Fruit fly (Drosophila melanogaster) whole organism, embryonic: ENCODE data around the gene prg.

Experiments used
- Bgb ChIP-seq: fragments of 200-800 bp; sonication (Bioruptor generic); IDR thresholded peaks from 2 replicates; pipeline ENCODE4 v1.3.6; 2022; ENCODE audit warnings: missing biosample characterization, missing genetic modification characterization; ENCODE audit not compliant: partially characterized antibody
- CG11504 ChIP-seq: fragments of 200-800 bp; sonication (Bioruptor generic); optimal IDR thresholded peaks from 3 replicates; lab custom pipeline; 2019; ENCODE audit warnings: missing biosample characterization, mild to moderate bottlenecking, missing genetic modification characterization, moderate library complexity
- CG12071 ChIP-seq: fragments of 200-800 bp; sonication (Bioruptor generic); optimal IDR thresholded peaks from 3 replicates; lab custom pipeline; 2018; ENCODE audit warnings: missing biosample characterization, mild to moderate bottlenecking, missing genetic modification characterization
- CG12299 ChIP-seq: fragments of 200-800 bp; sonication (Bioruptor generic); optimal IDR thresholded peaks from 2 replicates; lab custom pipeline; 2018; ENCODE audit warnings: missing biosample characterization, mild to moderate bottlenecking, missing genetic modification characterization
- CG1832 ChIP-seq: fragments of 200-800 bp; sonication (Bioruptor generic); optimal IDR thresholded peaks from 2 replicates; lab custom pipeline; 2017; ENCODE audit warnings: missing biosample characterization, mild to moderate bottlenecking, missing genetic modification characterization, inconsistent platforms
- CG18619 ChIP-seq: fragments of 200-800 bp; sonication (Bioruptor generic); optimal IDR thresholded peaks from 3 replicates; lab custom pipeline; 2017; ENCODE audit warnings: missing biosample characterization, mild to moderate bottlenecking, missing genetic modification characterization
- CG2129 ChIP-seq: fragments of 200-800 bp; sonication (Bioruptor generic); IDR thresholded peaks from 2 replicates; pipeline ENCODE4 v1.3.6; 2022; ENCODE audit warnings: missing biosample characterization, missing genetic modification characterization; ENCODE audit not compliant: partially characterized antibody
- CG3065 ChIP-seq: fragments of 200-800 bp; sonication (Bioruptor generic); optimal IDR thresholded peaks from 2 replicates; lab custom pipeline; 2016; ENCODE audit warnings: missing biosample characterization, missing genetic modification characterization
- CG31365 ChIP-seq: fragments of 200-800 bp; sonication (Bioruptor generic); optimal IDR thresholded peaks from 2 replicates; lab custom pipeline; 2018; ENCODE audit warnings: missing biosample characterization, mild to moderate bottlenecking, missing genetic modification characterization
- CG31441 ChIP-seq: fragments of 200-800 bp; sonication (Bioruptor generic); IDR thresholded peaks from 2 replicates; pipeline ENCODE4 v1.3.6; 2022; ENCODE audit warnings: missing biosample characterization, missing genetic modification characterization
- CG32772 ChIP-seq: fragments of 200-800 bp; sonication (Bioruptor generic); IDR thresholded peaks from 2 replicates; pipeline ENCODE4 v1.3.6; 2022; ENCODE audit warnings: missing biosample characterization, missing genetic modification characterization
- CG33213 ChIP-seq: fragments of 200-800 bp; sonication (Bioruptor generic); optimal IDR thresholded peaks from 3 replicates; lab custom pipeline; 2016; ENCODE audit warnings: missing biosample characterization, missing genetic modification characterization
- CG34224 ChIP-seq: fragments of 200-800 bp; sonication (Bioruptor generic); IDR thresholded peaks from 3 replicates; pipeline ENCODE4 v1.3.6; 2022; ENCODE audit warnings: missing biosample characterization, missing genetic modification characterization; ENCODE audit not compliant: partially characterized antibody
- CG3995 ChIP-seq: fragments of 200-800 bp; sonication (Bioruptor generic); optimal IDR thresholded peaks from 3 replicates; lab custom pipeline; 2016; ENCODE audit warnings: missing biosample characterization, missing genetic modification characterization
- CG4404 ChIP-seq: fragments of 200-800 bp; sonication (Bioruptor generic); IDR thresholded peaks from 2 replicates; pipeline ENCODE4 v1.3.6; 2022; ENCODE audit warnings: missing biosample characterization, missing genetic modification characterization
- CG4707 ChIP-seq: fragments of 200-800 bp; sonication (Bioruptor generic); optimal IDR thresholded peaks from 2 replicates; lab custom pipeline; 2018; ENCODE audit warnings: missing biosample characterization, mild to moderate bottlenecking, missing genetic modification characterization, moderate library complexity
- CG4854 ChIP-seq: fragments of 200-800 bp; sonication (Bioruptor generic); optimal IDR thresholded peaks from 2 replicates; lab custom pipeline; 2016; ENCODE audit warnings: missing biosample characterization, missing genetic modification characterization, inconsistent platforms
- CG5180 ChIP-seq: fragments of 200-800 bp; sonication (Bioruptor generic); optimal IDR thresholded peaks from 3 replicates; lab custom pipeline; 2017; ENCODE audit warnings: missing biosample characterization, missing genetic modification characterization, mild to moderate bottlenecking, moderate library complexity, missing genetic modification reagents
- CG6654 ChIP-seq: fragments of 200-800 bp; sonication (Bioruptor generic); optimal IDR thresholded peaks from 2 replicates; lab custom pipeline; 2017; ENCODE audit warnings: missing biosample characterization, mild to moderate bottlenecking, missing genetic modification characterization
- CG7271 ChIP-seq: fragments of 200-800 bp; sonication (Bioruptor generic); optimal IDR thresholded peaks from 2 replicates; lab custom pipeline; 2018; ENCODE audit warnings: missing biosample characterization, mild to moderate bottlenecking, missing genetic modification characterization, moderate library complexity
- CTCF ChIP-seq: fragments of 200-800 bp; sonication (Bioruptor generic); optimal IDR thresholded peaks from 2 replicates; lab custom pipeline; 2017; ENCODE audit warnings: missing biosample characterization, mild to moderate bottlenecking, missing genetic modification characterization, moderate library complexity
- Dek ChIP-seq: fragments of 200-800 bp; sonication (Bioruptor generic); optimal IDR thresholded peaks from 3 replicates; lab custom pipeline; 2019; ENCODE audit warnings: missing biosample characterization, mild to moderate bottlenecking, missing genetic modification characterization, moderate library complexity
- Dref ChIP-seq: fragments of 200-800 bp; sonication (Bioruptor generic); IDR thresholded peaks from 2 replicates; pipeline ENCODE4 v1.3.6; 2022; ENCODE audit warnings: missing biosample characterization, missing genetic modification characterization
- Ets65A ChIP-seq: fragments of 200-800 bp; sonication (Bioruptor generic); peaks from one replicate; lab custom pipeline; 2016; ENCODE audit warnings: missing biosample characterization, missing genetic modification characterization
- Hey ChIP-seq: fragments of 200-800 bp; sonication (Bioruptor generic); optimal IDR thresholded peaks from 3 replicates; lab custom pipeline; 2018; ENCODE audit warnings: missing biosample characterization, mild to moderate bottlenecking, missing genetic modification characterization
- Hr3 ChIP-seq: fragments of 200-800 bp; sonication (Bioruptor generic); optimal IDR thresholded peaks from 3 replicates; lab custom pipeline; 2016; ENCODE audit warnings: missing biosample characterization, missing genetic modification characterization
- Hr78 ChIP-seq, 2 experiments: fragments of 200-800 bp in 1 of 2; fragments of >200 bp in 1 of 2; sonication (Bioruptor generic) in 1 of 2; optimal IDR thresholded peaks; 2 replicates each; lab custom pipeline; 2017 to 2019; ENCODE audit warnings: missing biosample characterization in 2 of 2, missing genetic modification characterization in 2 of 2, mild to moderate bottlenecking in 1 of 2, moderate library complexity in 1 of 2
- Myb ChIP-seq: fragments of 200-800 bp; sonication (Bioruptor generic); optimal IDR thresholded peaks from 2 replicates; lab custom pipeline; 2016; ENCODE audit warnings: missing biosample characterization, missing genetic modification characterization
- Neu2 ChIP-seq: fragments of 200-800 bp; sonication (Bioruptor generic); optimal IDR thresholded peaks from 3 replicates; lab custom pipeline; 2016; ENCODE audit warnings: missing biosample characterization, missing genetic modification characterization, borderline replicate concordance
- Ravus ChIP-seq: fragments of 200-800 bp; sonication (Bioruptor generic); IDR thresholded peaks from 2 replicates; pipeline ENCODE4 v1.3.6; 2022; ENCODE audit warnings: missing biosample characterization, missing genetic modification characterization
- Xrp1 ChIP-seq: fragments of 200-800 bp; sonication (Bioruptor generic); IDR thresholded peaks from 2 replicates; pipeline ENCODE4 v1.3.6; 2022; ENCODE audit warnings: missing biosample characterization, missing genetic modification characterization
- bbx ChIP-seq: fragments of 200-800 bp; sonication (Bioruptor generic); IDR thresholded peaks from 2 replicates; pipeline ENCODE4 v1.3.6; 2022; ENCODE audit warnings: missing biosample characterization, missing genetic modification characterization; ENCODE audit not compliant: partially characterized antibody
- crc ChIP-seq: fragments of 200-800 bp; sonication (Bioruptor generic); optimal IDR thresholded peaks from 2 replicates; lab custom pipeline; 2016; ENCODE audit warnings: missing biosample characterization, missing genetic modification characterization
- danr ChIP-seq: fragments of 200-800 bp; sonication (Bioruptor generic); IDR thresholded peaks from 2 replicates; pipeline ENCODE4 v1.3.6; 2022; ENCODE audit warnings: missing biosample characterization, missing genetic modification characterization
- dati ChIP-seq: fragments of 200-800 bp; sonication (Bioruptor generic); IDR thresholded peaks from 2 replicates; pipeline ENCODE4 v1.3.6; 2022; ENCODE audit warnings: missing biosample characterization, missing genetic modification characterization
- en ChIP-seq: fragments of 200-800 bp; sonication (Bioruptor generic); optimal IDR thresholded peaks from 2 replicates; lab custom pipeline; 2016; ENCODE audit warnings: missing biosample characterization, missing genetic modification characterization
- exex ChIP-seq: fragments of 200-800 bp; sonication (Bioruptor generic); optimal IDR thresholded peaks from 4 replicates; lab custom pipeline; 2018; ENCODE audit warnings: missing biosample characterization, mild to moderate bottlenecking, missing genetic modification characterization, moderate library complexity
- grau ChIP-seq: fragments of 200-800 bp; optimal IDR thresholded peaks from 3 replicates; lab custom pipeline; 2019; ENCODE audit warnings: missing biosample characterization, mild to moderate bottlenecking, missing genetic modification characterization, moderate library complexity
- jigr1 ChIP-seq: fragments of 200-800 bp; sonication (Bioruptor generic); IDR thresholded peaks from 3 replicates; pipeline ENCODE4 v1.3.6; 2022; ENCODE audit warnings: missing biosample characterization, missing genetic modification characterization
- lab ChIP-seq: fragments of 200-800 bp; sonication (Bioruptor generic); optimal IDR thresholded peaks from 3 replicates; lab custom pipeline; 2017; ENCODE audit warnings: missing biosample characterization, missing genetic modification characterization, mild to moderate bottlenecking, moderate library complexity, missing genetic modification reagents
- lola ChIP-seq, 3 experiments: fragments of >200 bp in 2 of 3; fragments of 200-800 bp in 1 of 3; sonication (Bioruptor generic) in 1 of 3; optimal IDR thresholded peaks; 2 replicates each; lab custom pipeline; 2017 to 2019; ENCODE audit warnings: missing biosample characterization in 3 of 3, missing genetic modification characterization in 3 of 3, mild to moderate bottlenecking in 1 of 3, moderate library complexity in 1 of 3
- mld ChIP-seq: fragments of 200-800 bp; sonication (Bioruptor generic); IDR thresholded peaks from 3 replicates; pipeline ENCODE4 v1.3.6; 2022; ENCODE audit warnings: missing biosample characterization, missing genetic modification characterization; ENCODE audit not compliant: partially characterized antibody
- nerfin-2 ChIP-seq: fragments of 200-800 bp; sonication (Bioruptor generic); IDR thresholded peaks from 2 replicates; pipeline ENCODE4 v1.3.6; 2022; ENCODE audit warnings: missing biosample characterization, missing genetic modification characterization; ENCODE audit not compliant: partially characterized antibody
- org-1 ChIP-seq: fragments of 200-800 bp; sonication (Bioruptor generic); optimal IDR thresholded peaks from 2 replicates; lab custom pipeline; 2017; ENCODE audit warnings: missing biosample characterization, missing genetic modification characterization
- ro ChIP-seq: fragments of 200-800 bp; sonication (Bioruptor generic); IDR thresholded peaks from 2 replicates; pipeline ENCODE4 v1.3.6; 2022; ENCODE audit warnings: missing biosample characterization, missing genetic modification characterization
- schlank ChIP-seq: fragments of 200-800 bp; sonication (Bioruptor generic); optimal IDR thresholded peaks from 2 replicates; lab custom pipeline; 2018; ENCODE audit warnings: missing biosample characterization, mild to moderate bottlenecking, missing genetic modification characterization
- slp2 ChIP-seq: fragments of 200-800 bp; sonication (Bioruptor generic); optimal IDR thresholded peaks from 2 replicates; lab custom pipeline; 2016; ENCODE audit warnings: missing biosample characterization, missing genetic modification characterization
- sob ChIP-seq: fragments of 200-800 bp; sonication (Bioruptor generic); IDR thresholded peaks from 2 replicates; pipeline ENCODE4 v1.3.6; 2022; ENCODE audit warnings: missing biosample characterization, missing genetic modification characterization
- stc ChIP-seq: fragments of 200-800 bp; sonication (Bioruptor generic); IDR thresholded peaks from 2 replicates; pipeline ENCODE4 v1.3.6; 2022; ENCODE audit warnings: missing biosample characterization, missing genetic modification characterization
- stwl ChIP-seq: fragments of 200-800 bp; sonication (Bioruptor generic); optimal IDR thresholded peaks from 3 replicates; lab custom pipeline; 2018; ENCODE audit warnings: missing biosample characterization, mild to moderate bottlenecking, missing genetic modification characterization, moderate library complexity
- tgo ChIP-seq: fragments of 200-800 bp; sonication (Bioruptor generic); IDR thresholded peaks from 3 replicates; pipeline ENCODE4 v1.3.6; 2022; ENCODE audit warnings: missing biosample characterization, missing genetic modification characterization

Gene prg

DNA sequence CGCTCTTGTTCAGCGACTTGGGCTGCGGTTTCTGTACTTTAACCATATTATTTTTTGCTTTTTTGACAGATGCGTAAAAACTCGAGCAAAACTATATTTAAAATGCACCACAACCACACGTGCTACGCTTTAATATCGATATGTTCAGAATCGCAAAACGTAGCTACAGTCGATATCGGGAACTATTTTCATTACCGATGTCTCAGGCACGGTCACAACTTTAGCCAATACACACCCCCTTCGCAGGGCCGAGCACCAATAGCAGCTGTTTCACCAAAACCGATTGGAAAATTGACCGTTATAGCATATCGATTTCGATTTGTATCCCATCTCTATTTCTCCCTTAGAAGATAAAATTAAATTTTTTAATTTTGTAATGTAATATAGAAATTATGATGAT is 47.4 kb downstream of the prg start, which contains the start of gene CG13096 (continued):
- TF ChIP-seq CG3995 (peak; percentile 100), CG4854 (GFP tag; lab: Kevin White, UChicago) (peak; percentile 25), CG3065 (GFP tag; lab: Kevin White, UChicago) (no peak), CG12299 (no peak), Dek (tag; lab: Kevin White, UChicago) (peak; percentile 52), nerfin-2 (GFP tag; lab: Robert Waterston, UW) (peak; percentile 97), sob (GFP tag; lab: Robert Waterston, UW) (no peak), Xrp1 (GFP tag; lab: Robert Waterston, UW) (0 out of 2 replicates have a peak, but pooled peaks have one; percentile 14), CG32772 (GFP tag; lab: Robert Waterston, UW) (no peak), CG2129 (GFP tag; lab: Robert Waterston, UW) (peak; percentile 95), Hey (tag; lab: Kevin White, UChicago) (no peak), CG31365 (tag; lab: Kevin White, UChicago) (no peak), lola (GFP tag; optimal IDR thresholded peaks at IDR 0.05; lab: Kevin White, UChicago) (peak in 1 of 3 experiments; percentile 3), slp2 (GFP tag; lab: Kevin White, UChicago) (no peak), CG33213 (GFP tag; lab: Kevin White, UChicago) (peak; percentile 55), crc (GFP tag; lab: Kevin White, UChicago) (no peak), mld (GFP tag; lab: Robert Waterston, UW) (peak; percentile 94), Dref (GFP tag; lab: Robert Waterston, UW) (peak; percentile 100), CG7271 (no peak), CTCF (peak; percentile 47), Bgb (GFP tag; lab: Robert Waterston, UW) (peak; percentile 99), Hr78 (GFP tag; optimal IDR thresholded peaks at IDR 0.05; lab: Kevin White, UChicago) (no peak), org-1 (no peak), Myb (GFP tag; lab: Kevin White, UChicago) (peak; percentile 99), Ravus (GFP tag; lab: Robert Waterston, UW) (no peak), CG4404 (GFP tag; lab: Robert Waterston, UW) (no peak), bbx (GFP tag; lab: Robert Waterston, UW) (peak; percentile 99), CG18619 (GFP tag; lab: Kevin White, UChicago) (no peak), CG6654 (GFP tag; lab: Kevin White, UChicago) (no peak), Hr3 (GFP tag; lab: Kevin White, UChicago) (peak; percentile 3), grau (tag; lab: Kevin White, UChicago) (no peak), en (GFP tag; lab: Kevin White, UChicago) (no peak), CG1832 (GFP tag; lab: Kevin White, UChicago) (no peak), CG12071 (no peak), schlank (tag; lab: Kevin White, UChicago) (no peak), CG11504 (tag; lab: Kevin White, UChicago) (no peak), dati (GFP tag; lab: Robert Waterston, UW) (no peak), stwl (tag; lab: Kevin White, UChicago) (peak; percentile 84), tgo (GFP tag; lab: Robert Waterston, UW) (no peak), CG34224 (GFP tag; lab: Robert Waterston, UW) (peak; percentile 99), exex (peak; percentile 24), lab (GFP tag; lab: Kevin White, UChicago) (no peak), CG5180 (no peak), Neu2 (GFP tag; lab: Kevin White, UChicago) (no peak), CG4707 (GFP tag; lab: Kevin White, UChicago) (no peak), jigr1 (GFP tag; lab: Robert Waterston, UW) (no peak), stc (GFP tag; lab: Robert Waterston, UW) (no peak), CG31441 (no peak; the same call in 1 of the 2 replicates), ro (no peak), Ets65A (GFP tag; lab: Kevin White, UChicago) (peak; percentile 83), danr (GFP tag; lab: Robert Waterston, UW) (no peak)
